Worm (Caenorhabditis elegans) whole organism, mixed stage, embryonic: ENCODE results near the gene srlf-2.

Source experiments
- M03D4.4 ChIP-seq: sonication (generic microtip); optimal IDR thresholded peaks from 2 replicates; lab custom pipeline; 2017; ENCODE audit warnings: mild to moderate bottlenecking, missing genetic modification characterization, missing compliant biosample characterization
- blmp-1 ChIP-seq: fragments of 150-350 bp; optimal IDR thresholded peaks from 2 replicates; lab custom pipeline; 2014; ENCODE audit warnings: missing biosample characterization, missing genetic modification characterization
- ceh-39 ChIP-seq: fragments of 150-350 bp; optimal IDR thresholded peaks from 2 replicates; lab custom pipeline; 2014; ENCODE audit warnings: missing biosample characterization, missing genetic modification characterization
- ceh-43 ChIP-seq: fragments of 200-800 bp; sonication (Bioruptor generic); optimal IDR thresholded peaks from 2 replicates; lab custom pipeline; 2018; ENCODE audit warnings: mild to moderate bottlenecking, missing genetic modification characterization, moderate library complexity, missing compliant biosample characterization
- ceh-83 ChIP-seq: fragments of 200-800 bp; sonication (Bioruptor generic); optimal IDR thresholded peaks from 2 replicates; lab custom pipeline; 2018; ENCODE audit warnings: mild to moderate bottlenecking, missing genetic modification characterization, missing compliant biosample characterization
- ces-1 ChIP-seq: fragments of 150-350 bp; optimal IDR thresholded peaks from 2 replicates; lab custom pipeline; 2014; ENCODE audit warnings: missing biosample characterization, missing genetic modification reagents, missing genetic modification characterization
- cnd-1 ChIP-seq: fragments of 200-800 bp; sonication (Bioruptor generic); optimal IDR thresholded peaks from 2 replicates; lab custom pipeline; 2018; ENCODE audit warnings: mild to moderate bottlenecking, missing genetic modification characterization, missing compliant biosample characterization
- drap-1 ChIP-seq: fragments of 200-800 bp; sonication (Bioruptor generic); optimal IDR thresholded peaks from 3 replicates; lab custom pipeline; 2018; ENCODE audit warnings: mild to moderate bottlenecking, missing genetic modification characterization, missing compliant biosample characterization
- elt-1 ChIP-seq: sonication (generic microtip); optimal IDR thresholded peaks from 2 replicates; lab custom pipeline; 2017; ENCODE audit warnings: missing genetic modification characterization, mild to moderate bottlenecking, missing compliant biosample characterization, antibody characterized with exemption, moderate library complexity, borderline replicate concordance; ENCODE audit not compliant: insufficient read depth
- elt-3 ChIP-seq: fragments of 150-350 bp; optimal IDR thresholded peaks from 2 replicates; lab custom pipeline; 2014; ENCODE audit warnings: missing biosample characterization, missing genetic modification characterization
- flh-1 ChIP-seq: fragments of 200-800 bp; sonication (Bioruptor generic); optimal IDR thresholded peaks from 2 replicates; lab custom pipeline; 2018; ENCODE audit warnings: mild to moderate bottlenecking, missing genetic modification characterization, moderate library complexity, missing compliant biosample characterization
- ham-2 ChIP-seq: fragments of 200-800 bp; sonication (Bioruptor generic); optimal IDR thresholded peaks from 2 replicates; lab custom pipeline; 2018; ENCODE audit warnings: mild to moderate bottlenecking, missing genetic modification characterization, missing compliant biosample characterization
- hlh-1 ChIP-seq: fragments of 150-350 bp; optimal IDR thresholded peaks from 2 replicates; lab custom pipeline; 2014; ENCODE audit warnings: missing biosample characterization, missing genetic modification reagents, missing genetic modification characterization
- lin-13 ChIP-seq: fragments of 150-350 bp; optimal IDR thresholded peaks from 2 replicates; lab custom pipeline; 2014; ENCODE audit warnings: missing biosample characterization, missing genetic modification characterization
- lin-32 ChIP-seq: fragments of 200-800 bp; sonication (Bioruptor generic); optimal IDR thresholded peaks from 2 replicates; lab custom pipeline; 2018; ENCODE audit warnings: mild to moderate bottlenecking, missing genetic modification characterization, missing compliant biosample characterization
- lsy-2 ChIP-seq: fragments of 150-350 bp; optimal IDR thresholded peaks from 2 replicates; lab custom pipeline; 2014; ENCODE audit warnings: missing biosample characterization, missing genetic modification characterization
- mab-5 ChIP-seq: fragments of 150-350 bp; optimal IDR thresholded peaks from 2 replicates; lab custom pipeline; 2014; ENCODE audit warnings: missing biosample characterization, missing genetic modification characterization
- mls-2 ChIP-seq: sonication (generic microtip); optimal IDR thresholded peaks from 2 replicates; lab custom pipeline; 2016; ENCODE audit warnings: mild to moderate bottlenecking, missing genetic modification characterization, moderate library complexity, missing compliant biosample characterization
- nhr-12 ChIP-seq: fragments of 150-350 bp; optimal IDR thresholded peaks from 2 replicates; lab custom pipeline; 2014; ENCODE audit warnings: missing biosample characterization, missing genetic modification characterization
- nhr-2 ChIP-seq: fragments of 150-350 bp; optimal IDR thresholded peaks from 2 replicates; lab custom pipeline; 2014; ENCODE audit warnings: missing biosample characterization, missing genetic modification characterization
- nhr-237 ChIP-seq: fragments of 150-350 bp; optimal IDR thresholded peaks from 2 replicates; lab custom pipeline; 2014; ENCODE audit warnings: missing biosample characterization, missing genetic modification characterization
- nhr-28 ChIP-seq: fragments of 150-350 bp; optimal IDR thresholded peaks from 2 replicates; lab custom pipeline; 2014; ENCODE audit warnings: missing biosample characterization, missing genetic modification characterization
- nhr-76 ChIP-seq: sonication (generic microtip); optimal IDR thresholded peaks from 2 replicates; lab custom pipeline; 2017; ENCODE audit warnings: missing biosample characterization, missing genetic modification characterization
- pha-4 ChIP-seq: fragments of 150-350 bp; optimal IDR thresholded peaks from 2 replicates; lab custom pipeline; 2018; ENCODE audit warnings: missing biosample characterization, missing genetic modification reagents, missing genetic modification characterization
- sem-2 ChIP-seq: fragments of 200-800 bp; sonication (Bioruptor generic); optimal IDR thresholded peaks from 2 replicates; lab custom pipeline; 2018; ENCODE audit warnings: mild to moderate bottlenecking, missing genetic modification characterization, missing compliant biosample characterization
- snpc-4 ChIP-seq: fragments of 150-350 bp; optimal IDR thresholded peaks from 2 replicates; lab custom pipeline; 2014; ENCODE audit warnings: missing biosample characterization, missing genetic modification characterization
- sptf-1 ChIP-seq: sonication (generic microtip); optimal IDR thresholded peaks from 2 replicates; lab custom pipeline; 2017; ENCODE audit warnings: mild to moderate bottlenecking, missing genetic modification characterization, moderate library complexity, missing compliant biosample characterization
- tbx-8 ChIP-seq: fragments of 200-800 bp; sonication (Bioruptor generic); optimal IDR thresholded peaks from 2 replicates; lab custom pipeline; 2018; ENCODE audit warnings: mild to moderate bottlenecking, missing genetic modification characterization, moderate library complexity, missing compliant biosample characterization
- unc-120 ChIP-seq: sonication (generic microtip); optimal IDR thresholded peaks from 2 replicates; lab custom pipeline; 2017; ENCODE audit warnings: missing genetic modification characterization, missing compliant biosample characterization; ENCODE audit not compliant: poor library complexity, severe bottlenecking
- unc-39 ChIP-seq: fragments of 150-350 bp; optimal IDR thresholded peaks from 2 replicates; lab custom pipeline; 2014; ENCODE audit warnings: missing biosample characterization, missing genetic modification characterization
- zip-8 ChIP-seq: fragments of 150-350 bp; optimal IDR thresholded peaks from 2 replicates; lab custom pipeline; 2014; ENCODE audit warnings: missing biosample characterization, missing genetic modification characterization

Gene srlf-2

ce11 chrIV:8496263-8496662 is 6.2 kb downstream of the srlf-2 start, which contains the start of gene C28C12.12:
TSS of gene C28C12.12 (minus strand) at chrIV:8496363.
- TF ChIP-seq nhr-237 (tag; lab: Kevin White, UChicago) = no peak
- no peak for TF ChIP-seq ces-1 (GFP tag; lab: Kevin White, UChicago)
- TF ChIP-seq nhr-76 (tag; lab: Kevin White, UChicago) = no peak
- no peak for TF ChIP-seq sem-2 (GFP tag; lab: Kevin White, UChicago)
- no peak for TF ChIP-seq lin-32
- no peak for TF ChIP-seq mls-2 (tag; lab: Kevin White, UChicago)
- TF ChIP-seq elt-1 (tag; lab: Kevin White, UChicago) = no peak
- no peak for TF ChIP-seq ham-2 (GFP tag; lab: Kevin White, UChicago)
- TF ChIP-seq nhr-12 (tag; lab: Kevin White, UChicago) = no peak
- TF ChIP-seq pha-4 = no peak
- TF ChIP-seq ceh-43 (GFP tag; lab: Kevin White, UChicago) = no peak
- TF ChIP-seq unc-120 (tag; lab: Kevin White, UChicago) = no peak

- TF ChIP-seq flh-1 (no peak), drap-1 (no peak), pha-4 (no peak), elt-1 (tag; lab: Kevin White, UChicago) (no peak), nhr-28 (tag; lab: Kevin White, UChicago) (no peak), mls-2 (tag; lab: Kevin White, UChicago) (no peak), ces-1 (GFP tag; lab: Kevin White, UChicago) (no peak), ham-2 (GFP tag; lab: Kevin White, UChicago) (no peak), nhr-12 (tag; lab: Kevin White, UChicago) (no peak), blmp-1 (tag; lab: Kevin White, UChicago) (no peak), nhr-2 (tag; lab: Kevin White, UChicago) (no peak), M03D4.4 (tag; lab: Kevin White, UChicago) (no peak), zip-8 (tag; lab: Kevin White, UChicago) (no peak), elt-3 (tag; lab: Kevin White, UChicago) (no peak), cnd-1 (no peak), unc-120 (tag; lab: Kevin White, UChicago) (no peak), lsy-2 (tag; lab: Kevin White, UChicago) (no peak), nhr-76 (tag; lab: Kevin White, UChicago) (no peak)
Measured at ce11 chrIV:8498773-8499360, 8.9 kb downstream of the srlf-2 start, which contains the start of the genes acdh-13 and mesp-1. TSS of gene acdh-13 (minus strand) at chrIV:8498823. TSS of gene mesp-1 (plus strand) at chrIV:8499310.

- TF ChIP-seq hlh-1 (tag; lab: Kevin White, UChicago) (no peak), snpc-4 (tag; lab: Kevin White, UChicago) (no peak), ces-1 (GFP tag; lab: Kevin White, UChicago) (no peak)
Measured at ce11 chrIV:8499956-8500355, 9.9 kb downstream of the srlf-2 start.

- TF ChIP-seq tbx-8 (GFP tag; lab: Kevin White, UChicago) (no peak), lin-13 (no peak), ham-2 (GFP tag; lab: Kevin White, UChicago) (no peak), ceh-39 (tag; lab: Kevin White, UChicago) (no peak)
Measured at ce11 chrIV:8501382-8501781, 11.4 kb downstream of the srlf-2 start, which contains the start of gene C28C12.1. TSS of gene C28C12.1 (plus strand) at chrIV:8501682.

ce11 chrIV:8506034-8506433 is 16.0 kb downstream of the srlf-2 start:
- TF ChIP-seq nhr-2 (tag; lab: Kevin White, UChicago) (no peak), ceh-83 (GFP tag; lab: Kevin White, UChicago) (no peak), mls-2 (tag; lab: Kevin White, UChicago) (no peak), lin-13 (no peak), unc-39 (tag; lab: Kevin White, UChicago) (no peak), sptf-1 (tag; lab: Kevin White, UChicago) (no peak), mab-5 (tag; lab: Kevin White, UChicago) (no peak), unc-120 (tag; lab: Kevin White, UChicago) (no peak)
- TF ChIP-seq, all 35 proteins: peak for 0
